Fruit fly (Drosophila melanogaster) whole organism, embryonic: ENCODE results near the gene FBXO11.

ENCODE experiments used
- Bgb ChIP-seq: fragments of 200-800 bp; sonication (Bioruptor generic); IDR thresholded peaks from 2 replicates; pipeline ENCODE4 v1.3.6; 2022; ENCODE audit warnings: missing biosample characterization, missing genetic modification characterization; ENCODE audit not compliant: partially characterized antibody
- Blimp-1 ChIP-seq: fragments of 200-800 bp; sonication (Bioruptor generic); optimal IDR thresholded peaks from 3 replicates; lab custom pipeline; 2018; ENCODE audit warnings: missing biosample characterization, missing genetic modification characterization, mild to moderate bottlenecking, moderate library complexity, missing genetic modification reagents
- CG10543 ChIP-seq: fragments of 200-800 bp; sonication (Bioruptor generic); optimal IDR thresholded peaks from 3 replicates; lab custom pipeline; 2017; ENCODE audit warnings: missing biosample characterization, mild to moderate bottlenecking, missing genetic modification characterization, moderate library complexity
- CG10979 ChIP-seq: fragments of 200-800 bp; sonication (Bioruptor generic); optimal IDR thresholded peaks from 2 replicates; lab custom pipeline; 2018; ENCODE audit warnings: missing biosample characterization, mild to moderate bottlenecking, missing genetic modification characterization, moderate library complexity
- CG12155 ChIP-seq: fragments of 200-800 bp; sonication (Bioruptor generic); optimal IDR thresholded peaks from 3 replicates; lab custom pipeline; 2016; ENCODE audit warnings: missing biosample characterization, missing genetic modification characterization
- CG13287 ChIP-seq: fragments of 200-800 bp; sonication (Bioruptor generic); IDR thresholded peaks from 2 replicates; pipeline ENCODE4 v1.3.6; 2022; ENCODE audit warnings: missing biosample characterization, missing genetic modification characterization; ENCODE audit not compliant: partially characterized antibody
- CG13894 ChIP-seq: fragments of 200-800 bp; sonication (Bioruptor generic); optimal IDR thresholded peaks from 3 replicates; lab custom pipeline; 2018; ENCODE audit warnings: missing biosample characterization, mild to moderate bottlenecking, missing genetic modification characterization, moderate library complexity
- CG14965 ChIP-seq: fragments of 200-800 bp; sonication (Bioruptor generic); optimal IDR thresholded peaks from 2 replicates; lab custom pipeline; 2016; ENCODE audit warnings: missing biosample characterization, missing genetic modification characterization, borderline replicate concordance
- CG17359 ChIP-seq: fragments of 200-800 bp; sonication (Bioruptor generic); optimal IDR thresholded peaks from 3 replicates; lab custom pipeline; 2018; ENCODE audit warnings: missing biosample characterization, mild to moderate bottlenecking, missing genetic modification characterization, moderate library complexity
- CG17385 ChIP-seq: fragments of 200-800 bp; sonication (Bioruptor generic); optimal IDR thresholded peaks from 3 replicates; lab custom pipeline; 2018; ENCODE audit warnings: missing biosample characterization, mild to moderate bottlenecking, missing genetic modification characterization
- CG18011 ChIP-seq: fragments of 200-800 bp; sonication (Bioruptor generic); optimal IDR thresholded peaks from 2 replicates; lab custom pipeline; 2017; ENCODE audit warnings: missing biosample characterization, missing genetic modification characterization, mild to moderate bottlenecking, moderate library complexity, missing genotype
- CG2678 ChIP-seq: fragments of 200-800 bp; sonication (Bioruptor generic); optimal IDR thresholded peaks from 3 replicates; lab custom pipeline; 2019; ENCODE audit warnings: missing biosample characterization, mild to moderate bottlenecking, missing genetic modification characterization, moderate library complexity
- CG2712 ChIP-seq: fragments of 200-800 bp; optimal IDR thresholded peaks from 3 replicates; lab custom pipeline; 2019; ENCODE audit warnings: missing biosample characterization, mild to moderate bottlenecking, missing genetic modification characterization, moderate library complexity
- CG31365 ChIP-seq: fragments of 200-800 bp; sonication (Bioruptor generic); optimal IDR thresholded peaks from 2 replicates; lab custom pipeline; 2018; ENCODE audit warnings: missing biosample characterization, mild to moderate bottlenecking, missing genetic modification characterization
- CG32767 ChIP-seq: fragments of 200-800 bp; sonication (Bioruptor generic); IDR thresholded peaks from 2 replicates; pipeline ENCODE4 v1.3.6; 2022; ENCODE audit warnings: missing biosample characterization, missing genetic modification characterization
- CG43689 ChIP-seq: fragments of 200-800 bp; sonication (Bioruptor generic); IDR thresholded peaks from 2 replicates; pipeline ENCODE4 v1.3.6; 2022; ENCODE audit warnings: missing biosample characterization, missing genetic modification characterization
- CG8388 ChIP-seq: fragments of 200-800 bp; sonication (Bioruptor generic); optimal IDR thresholded peaks from 2 replicates; lab custom pipeline; 2019; ENCODE audit warnings: missing biosample characterization, mild to moderate bottlenecking, missing genetic modification characterization, moderate library complexity
- CG9609 ChIP-seq: fragments of 200-800 bp; sonication (Bioruptor generic); optimal IDR thresholded peaks from 3 replicates; lab custom pipeline; 2016; ENCODE audit warnings: missing biosample characterization, missing genetic modification characterization
- CTCF ChIP-seq: fragments of 200-800 bp; sonication (Bioruptor generic); optimal IDR thresholded peaks from 2 replicates; lab custom pipeline; 2017; ENCODE audit warnings: missing biosample characterization, mild to moderate bottlenecking, missing genetic modification characterization, moderate library complexity
- D ChIP-seq, 2 experiments: fragments of 200-800 bp in 1 of 2; fragments of >200 bp in 1 of 2; sonication (Bioruptor generic) in 1 of 2; optimal IDR thresholded peaks; 2 replicates in 1 of 2; 3 replicates in 1 of 2; lab custom pipeline; 2017; ENCODE audit warnings: mild to moderate bottlenecking in 1 of 2, missing biosample characterization in 1 of 2, missing genetic modification characterization in 1 of 2, missing genetic modification reagents in 1 of 2
- ERR ChIP-seq: fragments of 200-800 bp; sonication (Bioruptor generic); optimal IDR thresholded peaks from 2 replicates; lab custom pipeline; 2016; ENCODE audit warnings: missing biosample characterization, missing genetic modification characterization
- HLH4C ChIP-seq: fragments of 200-800 bp; sonication (Bioruptor generic); IDR thresholded peaks from 3 replicates; pipeline ENCODE4 v1.3.6; 2022; ENCODE audit warnings: missing biosample characterization, missing genetic modification characterization; ENCODE audit not compliant: partially characterized antibody
- HmgZ ChIP-seq: fragments of 200-800 bp; sonication (Bioruptor generic); optimal IDR thresholded peaks from 2 replicates; lab custom pipeline; 2018; ENCODE audit warnings: missing biosample characterization, mild to moderate bottlenecking, missing genetic modification characterization
- NFAT ChIP-seq: fragments of 200-800 bp; sonication (Bioruptor generic); IDR thresholded peaks from 2 replicates; pipeline ENCODE4 v1.3.6; 2022; ENCODE audit warnings: missing biosample characterization, missing genetic modification characterization
- Nf-YA ChIP-seq: fragments of 200-800 bp; sonication (Bioruptor generic); IDR thresholded peaks from 2 replicates; pipeline ENCODE4 v1.3.6; 2022; ENCODE audit warnings: missing biosample characterization, missing genetic modification characterization
- Side ChIP-seq: fragments of 200-800 bp; sonication (Bioruptor generic); optimal IDR thresholded peaks from 2 replicates; lab custom pipeline; 2016; ENCODE audit warnings: missing biosample characterization, missing genetic modification characterization
- YL-1 ChIP-seq: fragments of 200-800 bp; sonication (Bioruptor generic); optimal IDR thresholded peaks from 3 replicates; lab custom pipeline; 2017; ENCODE audit warnings: missing biosample characterization, mild to moderate bottlenecking, missing genetic modification characterization
- bowl ChIP-seq: fragments of 200-800 bp; sonication (Bioruptor generic); IDR thresholded peaks from 2 replicates; pipeline ENCODE4 v1.3.6; 2022; ENCODE audit warnings: missing biosample characterization, missing genetic modification characterization
- cad ChIP-seq: fragments of >200 bp; optimal IDR thresholded peaks from 2 replicates; lab custom pipeline; 2017; ENCODE audit warnings: missing biosample characterization, missing genetic modification characterization
- croc ChIP-seq: fragments of 200-800 bp; sonication (Bioruptor generic); conservative IDR thresholded peaks from 3 replicates; pipeline ENCODE4 v1.3.6; 2022; ENCODE audit warnings: missing biosample characterization, missing genetic modification characterization
- dysf ChIP-seq: fragments of 200-800 bp; sonication (Bioruptor generic); IDR thresholded peaks from 3 replicates; pipeline ENCODE4 v1.3.6; 2022; ENCODE audit warnings: missing biosample characterization, missing genetic modification characterization
- ems ChIP-seq: fragments of 200-800 bp; sonication (Bioruptor generic); optimal IDR thresholded peaks from 3 replicates; lab custom pipeline; 2016; ENCODE audit warnings: missing biosample characterization, missing genetic modification characterization
- esg ChIP-seq: fragments of 200-800 bp; sonication (Bioruptor generic); conservative IDR thresholded peaks from 2 replicates; pipeline ENCODE4 v1.3.6; 2022; ENCODE audit warnings: missing biosample characterization, missing genetic modification characterization
- gfzf ChIP-seq: fragments of 200-800 bp; sonication (Bioruptor generic); optimal IDR thresholded peaks from 2 replicates; lab custom pipeline; 2016; ENCODE audit warnings: missing biosample characterization, mild to moderate bottlenecking, missing genetic modification characterization, moderate library complexity
- h ChIP-seq: fragments of >200 bp; optimal IDR thresholded peaks from 2 replicates; lab custom pipeline; 2017
- her ChIP-seq: fragments of 200-800 bp; sonication (Bioruptor generic); optimal IDR thresholded peaks from 2 replicates; lab custom pipeline; 2016; ENCODE audit warnings: missing biosample characterization, missing genetic modification characterization
- hkb ChIP-seq, 2 experiments: fragments of 200-800 bp in 1 of 2; fragments of >200 bp in 1 of 2; sonication (Bioruptor generic) in 1 of 2; IDR thresholded peaks in 1 of 2; optimal IDR thresholded peaks in 1 of 2; 2 replicates each; pipeline versions ENCODE4 v1.3.6 to Lab custom; 2017 to 2022; ENCODE audit warnings: missing biosample characterization in 1 of 2, missing genetic modification characterization in 1 of 2
- klu ChIP-seq: fragments of 200-800 bp; sonication (Bioruptor generic); IDR thresholded peaks from 2 replicates; pipeline ENCODE4 v1.3.6; 2022; ENCODE audit warnings: missing biosample characterization, missing genetic modification characterization
- lab ChIP-seq: fragments of 200-800 bp; sonication (Bioruptor generic); optimal IDR thresholded peaks from 3 replicates; lab custom pipeline; 2017; ENCODE audit warnings: missing biosample characterization, missing genetic modification characterization, mild to moderate bottlenecking, moderate library complexity, missing genetic modification reagents
- mld ChIP-seq: fragments of 200-800 bp; sonication (Bioruptor generic); IDR thresholded peaks from 3 replicates; pipeline ENCODE4 v1.3.6; 2022; ENCODE audit warnings: missing biosample characterization, missing genetic modification characterization; ENCODE audit not compliant: partially characterized antibody
- pita ChIP-seq: fragments of 200-800 bp; sonication (Bioruptor generic); optimal IDR thresholded peaks from 2 replicates; lab custom pipeline; 2017; ENCODE audit warnings: missing biosample characterization, mild to moderate bottlenecking, missing genetic modification characterization
- prd ChIP-seq, 3 experiments: fragments of >200 bp in 2 of 3; fragments of 200-800 bp in 1 of 3; sonication (Bioruptor generic) in 1 of 3; optimal IDR thresholded peaks in 2 of 3; IDR thresholded peaks in 1 of 3; 2 replicates in 2 of 3; 3 replicates in 1 of 3; pipeline versions ENCODE4 v1.3.6 to Lab custom; 2017 to 2022; ENCODE audit warnings: missing biosample characterization in 1 of 3, missing genetic modification characterization in 1 of 3
- row ChIP-seq: fragments of 200-800 bp; sonication (Bioruptor generic); IDR thresholded peaks from 3 replicates; pipeline ENCODE4 v1.3.6; 2022; ENCODE audit warnings: missing biosample characterization, missing genetic modification characterization
- sim ChIP-seq: fragments of 200-800 bp; sonication (Bioruptor generic); IDR thresholded peaks from 2 replicates; pipeline ENCODE4 v1.3.6; 2022; ENCODE audit warnings: missing biosample characterization, missing genetic modification characterization
- so ChIP-seq: fragments of 200-800 bp; sonication (Bioruptor generic); IDR thresholded peaks from 3 replicates; pipeline ENCODE4 v1.3.6; 2022; ENCODE audit warnings: missing biosample characterization, missing genetic modification characterization
- sr ChIP-seq: fragments of 200-800 bp; sonication (Bioruptor generic); IDR thresholded peaks from 3 replicates; pipeline ENCODE4 v1.3.6; 2022; ENCODE audit warnings: missing biosample characterization, missing genetic modification characterization
- twi ChIP-seq: fragments of 200-800 bp; optimal IDR thresholded peaks from 2 replicates; lab custom pipeline; 2019; ENCODE audit warnings: missing biosample characterization, mild to moderate bottlenecking, missing genetic modification characterization, moderate library complexity
- zen2 ChIP-seq: fragments of 200-800 bp; sonication (Bioruptor generic); IDR thresholded peaks from 3 replicates; pipeline ENCODE4 v1.3.6; 2022; ENCODE audit warnings: missing biosample characterization, missing genetic modification characterization; ENCODE audit not compliant: partially characterized antibody
- zfh2 ChIP-seq: fragments of 200-800 bp; sonication (Bioruptor generic); optimal IDR thresholded peaks from 2 replicates; lab custom pipeline; 2016; ENCODE audit warnings: missing biosample characterization, missing genetic modification characterization

The FBXO11 gene

dm6 chr3R:9771519-9771972 is 37.6 kb downstream of the FBXO11 start, which contains the start of gene CG9471 (continued):
- TF ChIP-seq croc (GFP tag; lab: Robert Waterston, UW) (peak; percentile 80), bowl (GFP tag; lab: Robert Waterston, UW) (peak; percentile 85), YL-1 (peak; percentile 63), mld (GFP tag; lab: Robert Waterston, UW) (no peak), CG12155 (GFP tag; lab: Kevin White, UChicago) (peak; percentile 93), row (peak; percentile 98), CG13287 (peak; percentile 30; the same call in 1 of the 2 replicates), gfzf (GFP tag; lab: Kevin White, UChicago) (no peak), CG43689 (GFP tag; lab: Robert Waterston, UW) (peak; percentile 86), CG32767 (GFP tag; lab: Robert Waterston, UW) (peak; percentile 88; the same call in 1 of the 2 replicates), CG14965 (GFP tag; lab: Kevin White, UChicago) (no peak), Blimp-1 (GFP tag; lab: Kevin White, UChicago) (peak; percentile 89), CG2712 (tag; lab: Kevin White, UChicago) (peak; percentile 92), sr (GFP tag; lab: Robert Waterston, UW) (peak; percentile 48; the same call in 1 of the 3 replicates), HmgZ (peak; percentile 96), twi (peak; percentile 73), CG10543 (peak; percentile 94), h (lab: Kevin White, UChicago) (no peak), pita (GFP tag; lab: Kevin White, UChicago) (no peak), NFAT (GFP tag; lab: Robert Waterston, UW) (peak; percentile 72), Bgb (GFP tag; lab: Robert Waterston, UW) (peak; percentile 15; the same call in 1 of the 2 replicates), CG8388 (GFP tag; lab: Kevin White, UChicago) (peak; percentile 97), CG17359 (tag; lab: Kevin White, UChicago) (peak; percentile 92), CG17385 (GFP tag; lab: Kevin White, UChicago) (peak; percentile 91), klu (GFP tag; lab: Robert Waterston, UW) (peak; percentile 82), cad (GFP tag; lab: Kevin White, UChicago) (no peak), prd (optimal IDR thresholded peaks at IDR 0.05; lab: Kevin White, UChicago) (no peak), prd (GFP tag; IDR thresholded peaks at IDR 0.05; lab: Robert Waterston, UW) (peak; percentile 96), D (optimal IDR thresholded peaks at IDR 0.05; lab: Kevin White, UChicago) (no peak), D (GFP tag; optimal IDR thresholded peaks at IDR 0.05; lab: Kevin White, UChicago) (peak; percentile 78), esg (peak; percentile 92), Side (GFP tag; lab: Kevin White, UChicago) (peak; percentile 88), ERR (GFP tag; lab: Kevin White, UChicago) (peak; percentile 90), CG13894 (tag; lab: Kevin White, UChicago) (peak; percentile 87), dysf (GFP tag; lab: Robert Waterston, UW) (peak; percentile 94), Nf-YA (GFP tag; lab: Robert Waterston, UW) (peak; percentile 88), CG10979 (peak; percentile 86), sim (GFP tag; lab: Robert Waterston, UW) (peak; percentile 73), CG18011 (GFP tag; lab: Kevin White, UChicago) (peak; percentile 72), zen2 (no peak), so (GFP tag; lab: Robert Waterston, UW) (peak; percentile 84), zfh2 (GFP tag; lab: Kevin White, UChicago) (peak; percentile 85), ems (GFP tag; lab: Kevin White, UChicago) (peak; percentile 85), CG31365 (tag; lab: Kevin White, UChicago) (peak; percentile 47), CG9609 (peak; percentile 84), hkb (optimal IDR thresholded peaks at IDR 0.05; lab: Kevin White, UChicago) (no peak), hkb (GFP tag; IDR thresholded peaks at IDR 0.05; lab: Robert Waterston, UW) (peak; percentile 95), her (GFP tag; lab: Kevin White, UChicago) (peak; percentile 81), CG2678 (tag; lab: Kevin White, UChicago) (peak; percentile 95), lab (peak; percentile 96), HLH4C (GFP tag; lab: Robert Waterston, UW) (peak; percentile 32; the same call in 1 of the 3 replicates), CTCF (GFP tag; lab: Kevin White, UChicago) (peak; percentile 26)
